Worm (Caenorhabditis elegans): Measurements from ENCODE around the gene T26H8.5.
"Not testable (repeated sequence)": the region's sequence is repeated elsewhere in the genome, so short reads cannot be mapped to it uniquely, and the experiment has no call there.

T26H8.5 gene

ce11 chrV:15267405-15267804 is 38.0 kb downstream of the T26H8.5 start, which contains the start of gene T10H4.13:
Gene T10H4.13, minus strand, starts transcription at chrV:15267505.
- no peak for TF ChIP-seq nhr-67 (tag; optimal IDR thresholded peaks at IDR 0.05)
- TF ChIP-seq nhr-77 (tag; optimal IDR thresholded peaks at IDR 0.05): no peak
- TF ChIP-seq ama-1 (optimal IDR thresholded peaks at IDR 0.05): no peak
- no peak for TF ChIP-seq ztf-4 (tag; optimal IDR thresholded peaks at IDR 0.05)
- no peak for TF ChIP-seq ztf-11 (tag; optimal IDR thresholded peaks at IDR 0.05)
- TF ChIP-seq nhr-76 (tag; optimal IDR thresholded peaks at IDR 0.05): no peak
- no peak for TF ChIP-seq pqm-1 (tag; optimal IDR thresholded peaks at IDR 0.05)
- TF ChIP-seq pha-4 (tag; optimal IDR thresholded peaks at IDR 0.05): no peak
- TF ChIP-seq sea-2 (GFP tag; optimal IDR thresholded peaks at IDR 0.05): no peak
- no peak for TF ChIP-seq unc-62 (GFP tag; optimal IDR thresholded peaks at IDR 0.05)
- no peak for TF ChIP-seq zag-1 (tag; optimal IDR thresholded peaks at IDR 0.05)
- TF ChIP-seq ceh-9 (tag; optimal IDR thresholded peaks at IDR 0.05): no peak
- no peak for TF ChIP-seq fkh-10 (GFP tag; optimal IDR thresholded peaks at IDR 0.05)
- no peak for TF ChIP-seq lin-15B (tag; optimal IDR thresholded peaks at IDR 0.05)
- TF ChIP-seq lin-39 (tag; optimal IDR thresholded peaks at IDR 0.05): no peak

- TF ChIP-seq snpc-4 (tag; optimal IDR thresholded peaks at IDR 0.05) (no peak), pqm-1 (tag; optimal IDR thresholded peaks at IDR 0.05) (no peak), mml-1 (tag; optimal IDR thresholded peaks at IDR 0.05) (no peak), eor-1 (tag; optimal IDR thresholded peaks at IDR 0.05) (no peak), ztf-11 (tag; optimal IDR thresholded peaks at IDR 0.05) (no peak), nhr-237 (tag; optimal IDR thresholded peaks at IDR 0.05) (no peak), nfya-1 (tag; optimal IDR thresholded peaks at IDR 0.05; ENCODE audit: insufficient read depth) (no peak), ceh-9 (tag; optimal IDR thresholded peaks at IDR 0.05) (no peak), ceh-82 (tag; optimal IDR thresholded peaks at IDR 0.05) (no peak)
These were observed 39.6 kb downstream of the T26H8.5 start, which contains the start of gene M01B2.13 for ce11 chrV:15265814-15266213. Gene M01B2.13, minus strand, starts transcription at chrV:15265914.

ce11 chrV:15264131-15264530 is 41.3 kb downstream of the T26H8.5 start, which contains the start of gene M01B2.12:
Gene M01B2.12, minus strand, starts transcription at chrV:15264231.
- TF ChIP-seq aly-2 (tag; optimal IDR thresholded peaks at IDR 0.05): no peak

- not testable (repeated sequence) for TF ChIP-seq sea-2 (GFP tag; optimal IDR thresholded peaks at IDR 0.05); nhr-11 (tag; optimal IDR thresholded peaks at IDR 0.05); pha-4 (tag; optimal IDR thresholded peaks at IDR 0.05)
These were observed 43.1 kb downstream of the T26H8.5 start, which contains the start of gene M01B2.10 for ce11 chrV:15262336-15262735. Gene M01B2.10, minus strand, starts transcription at chrV:15262436.

- TF ChIP-seq lsy-12 (tag; optimal IDR thresholded peaks at IDR 0.05) (no peak), unc-62 (GFP tag; optimal IDR thresholded peaks at IDR 0.05) (no peak), daf-12 (tag; optimal IDR thresholded peaks at IDR 0.05) (no peak), fkh-2 (tag; optimal IDR thresholded peaks at IDR 0.05) (no peak), pqm-1 (tag; optimal IDR thresholded peaks at IDR 0.05) (no peak), skn-1 (tag; optimal IDR thresholded peaks at IDR 0.05) (no peak), ama-1 (optimal IDR thresholded peaks at IDR 0.05) (no peak), zag-1 (tag; optimal IDR thresholded peaks at IDR 0.05) (no peak), egl-27 (tag; optimal IDR thresholded peaks at IDR 0.05) (no peak), tbx-2 (tag; optimal IDR thresholded peaks at IDR 0.05) (no peak), nhr-237 (tag; optimal IDR thresholded peaks at IDR 0.05) (no peak), lin-39 (tag; optimal IDR thresholded peaks at IDR 0.05) (no peak), nhr-28 (tag; optimal IDR thresholded peaks at IDR 0.05) (no peak)
These were observed 45.5 kb downstream of the T26H8.5 start, which contains the start of gene M01B2.8 for ce11 chrV:15259904-15260303. Gene M01B2.8, plus strand, starts transcription at chrV:15260204.

- no peak for TF ChIP-seq lin-15B (tag; optimal IDR thresholded peaks at IDR 0.05)
- TF ChIP-seq egl-5 (tag; optimal IDR thresholded peaks at IDR 0.05): no peak
- TF ChIP-seq skn-1 (tag; optimal IDR thresholded peaks at IDR 0.05): no peak
- TF ChIP-seq nhr-12 (tag; optimal IDR thresholded peaks at IDR 0.05): no peak
- no peak for TF ChIP-seq nhr-76 (tag; optimal IDR thresholded peaks at IDR 0.05)
- no peak for TF ChIP-seq sea-2 (GFP tag; optimal IDR thresholded peaks at IDR 0.05)
- TF ChIP-seq fos-1 (tag; optimal IDR thresholded peaks at IDR 0.05): no peak
These were observed 46.4 kb downstream of the T26H8.5 start, which contains the start of gene srsx-37 for ce11 chrV:15259049-15259448. Gene srsx-37, minus strand, starts transcription at chrV:15259149.

Data from whole organism, L3 larva.